Worm (Caenorhabditis elegans): ENCODE data around the gene srw-8.

Gene srw-8

DNA sequence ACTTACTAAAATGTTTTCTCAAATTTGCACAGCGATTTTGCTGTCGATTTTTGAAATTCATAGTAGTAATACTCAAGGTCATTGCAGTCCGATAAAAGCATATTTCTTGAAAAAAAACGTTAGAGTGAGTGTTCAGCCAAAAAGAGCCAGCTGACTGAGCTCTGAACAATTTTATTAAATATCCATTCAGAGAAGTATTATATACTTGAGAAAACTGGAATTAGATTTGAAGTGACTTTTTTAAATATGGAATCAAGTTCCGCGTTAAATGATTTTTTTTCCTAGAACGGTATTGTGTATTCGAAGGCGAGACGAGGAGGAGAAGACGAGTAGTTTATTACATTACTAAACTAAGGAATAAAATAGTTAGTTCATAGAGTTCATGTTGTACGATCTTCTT is 42.7 kb downstream of the srw-8 start, which contains the start of gene srw-121 (continued):
- TF ChIP-seq T07F8.4 (tag; optimal IDR thresholded peaks at IDR 0.05) (no peak), lin-54 (GFP tag; optimal IDR thresholded peaks at IDR 0.05) (no peak)

DNA sequence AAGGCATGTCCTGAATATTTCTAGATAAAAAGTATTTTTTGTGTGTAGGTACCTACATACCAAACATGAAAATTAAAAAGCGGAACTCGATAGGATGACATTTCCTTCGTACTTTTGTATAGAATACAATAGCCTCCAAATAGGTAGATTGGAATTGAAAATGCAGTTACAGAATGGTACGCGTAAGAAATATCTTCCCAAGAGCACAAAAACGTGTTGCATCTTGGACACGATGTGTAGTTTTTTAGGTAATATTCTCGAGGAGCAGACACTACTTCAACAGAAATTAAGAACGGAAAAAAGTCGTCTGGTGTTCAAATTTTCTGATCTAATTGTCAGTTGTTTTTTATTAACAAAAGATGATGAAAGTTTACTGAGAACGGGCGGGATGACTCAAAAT is 46.7 kb downstream of the srw-8 start, which contains the start of gene srh-85:
Gene srh-85 (minus strand): TSS at position 101 of the 400 bp plus-strand sequence.
- TF ChIP-seq snpc-3.4 (tag; optimal IDR thresholded peaks at IDR 0.05) (no peak), dpff-1 (tag; optimal IDR thresholded peaks at IDR 0.05) (no peak), mel-28 (tag; optimal IDR thresholded peaks at IDR 0.05; ENCODE audit: borderline replicate concordance) (no peak), lin-35 (GFP tag; optimal IDR thresholded peaks at IDR 0.05) (no peak), tlf-1 (GFP tag; optimal IDR thresholded peaks at IDR 0.05) (no peak), C06A6.2 (GFP tag; conservative IDR thresholded peaks at IDR 0.05) (no peak), atf-7 (tag; optimal IDR thresholded peaks at IDR 0.05) (no peak), B0035.1 (tag; optimal IDR thresholded peaks at IDR 0.05) (no peak), F52B5.7 (tag; optimal IDR thresholded peaks at IDR 0.05) (no peak), ztf-18 (tag; optimal IDR thresholded peaks at IDR 0.05) (no peak), cebp-2 (GFP tag; IDR thresholded peaks at IDR 0.05) (no peak), dpl-1 (GFP tag; optimal IDR thresholded peaks at IDR 0.05) (no peak), tbp1 (GFP tag; optimal IDR thresholded peaks at IDR 0.05) (no peak)

DNA sequence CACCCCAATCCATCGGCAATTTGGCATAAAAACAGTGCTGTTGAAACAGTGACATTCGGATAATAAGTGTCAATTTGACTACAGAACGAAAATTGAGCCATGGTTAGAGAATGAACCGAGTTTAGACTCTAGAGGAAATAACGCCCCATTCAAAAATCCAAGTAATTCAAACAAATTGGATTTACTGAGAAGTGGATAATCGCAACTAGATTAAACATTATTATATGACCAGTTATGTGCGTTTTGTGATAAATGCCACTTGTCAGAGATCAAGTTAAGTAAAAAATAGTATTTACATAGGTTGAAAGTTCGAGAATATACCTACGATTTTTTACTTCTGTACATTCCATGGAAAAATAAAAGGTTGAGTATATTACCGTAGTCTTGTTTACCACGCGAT is 48.8 kb downstream of the srw-8 start, which contains the start of gene srw-139:
Gene srw-139 (minus strand): TSS at position 101 of the 400 bp plus-strand sequence.
- TF ChIP-seq nfya-1 (tag; optimal IDR thresholded peaks at IDR 0.05; ENCODE audit: borderline replicate concordance, insufficient read depth) (no peak), somi-1 (GFP tag; optimal IDR thresholded peaks at IDR 0.05) (no peak), T07F8.4 (tag; optimal IDR thresholded peaks at IDR 0.05) (no peak), K12H6.12 (tag; optimal IDR thresholded peaks at IDR 0.05) (no peak), ceh-58 (GFP tag; IDR thresholded peaks at IDR 0.05) (no peak), snpc-3.4 (tag; optimal IDR thresholded peaks at IDR 0.05) (no peak), fkh-3 (tag; optimal IDR thresholded peaks at IDR 0.05) (no peak), die-1 (tag; optimal IDR thresholded peaks at IDR 0.05) (no peak)

DNA sequence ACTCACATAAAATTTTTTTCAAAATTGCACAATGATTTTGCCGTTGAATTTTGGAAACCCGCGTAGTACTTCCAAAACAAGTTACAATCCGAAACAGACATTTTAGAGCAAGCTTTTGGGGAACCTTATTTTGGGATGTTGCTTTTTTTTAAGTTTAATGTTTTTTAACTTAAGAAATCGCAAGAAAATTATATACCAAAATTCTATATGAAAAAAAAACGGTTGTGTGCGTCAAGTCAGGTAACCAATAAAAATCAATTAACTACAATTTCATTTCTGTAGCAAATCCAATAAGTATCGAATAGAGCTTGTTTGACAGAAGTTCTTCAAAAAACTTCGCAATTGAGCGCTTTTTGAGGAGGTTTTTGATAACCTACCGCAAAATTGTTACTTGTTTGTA is 50.8 kb downstream of the srw-8 start, which contains the start of gene srw-117:
Gene srw-117 (minus strand): TSS at position 101 of the 400 bp plus-strand sequence.
- no peak for TF ChIP-seq attf-6 (GFP tag; IDR thresholded peaks at IDR 0.05)
- TF ChIP-seq ceh-58 (GFP tag; IDR thresholded peaks at IDR 0.05), result no peak
- TF ChIP-seq mel-28 (tag; optimal IDR thresholded peaks at IDR 0.05; ENCODE audit: borderline replicate concordance), result no peak
- TF ChIP-seq ceh-27 (GFP tag; optimal IDR thresholded peaks at IDR 0.05), result no peak
- no peak for TF ChIP-seq efl-1 (GFP tag; optimal IDR thresholded peaks at IDR 0.05)
- no peak for TF ChIP-seq aptf-2 (GFP tag; conservative IDR thresholded peaks at IDR 0.05)
- TF ChIP-seq ceh-91 (GFP tag; IDR thresholded peaks at IDR 0.05), result no peak
- TF ChIP-seq ztf-6 (GFP tag; IDR thresholded peaks at IDR 0.05), result no peak
- no peak for TF ChIP-seq Y79H2A.3 (GFP tag; conservative IDR thresholded peaks at IDR 0.05)
- no peak for TF ChIP-seq Y56A3A.18 (GFP tag; IDR thresholded peaks at IDR 0.05)
- TF ChIP-seq ztf-25 (GFP tag; IDR thresholded peaks at IDR 0.05), result no peak
- no peak for TF ChIP-seq madf-6 (GFP tag; IDR thresholded peaks at IDR 0.05)
- no peak for TF ChIP-seq let-607 (tag; optimal IDR thresholded peaks at IDR 0.05)
- no peak for TF ChIP-seq attf-3 (GFP tag; conservative IDR thresholded peaks at IDR 0.05)
- no peak for TF ChIP-seq cebp-1 (GFP tag; IDR thresholded peaks at IDR 0.05)
- TF ChIP-seq cebp-1 (tag; optimal IDR thresholded peaks at IDR 0.05), result no peak
- TF ChIP-seq fkh-3 (tag; optimal IDR thresholded peaks at IDR 0.05), result no peak
- TF ChIP-seq unc-130 (GFP tag; optimal IDR thresholded peaks at IDR 0.05), result no peak
